Worm (Caenorhabditis elegans) whole organism, L2 larva: ENCODE measurements around the gene C56A3.4.

Experiments
- C34F6.9 ChIP-seq: fragments of 150-350 bp; optimal IDR thresholded peaks from 2 replicates; lab custom pipeline; 2014; ENCODE audit warnings: missing biosample characterization, missing genetic modification characterization
- F13H6.1 ChIP-seq: sonication (generic microtip); optimal IDR thresholded peaks from 2 replicates; lab custom pipeline; 2016; ENCODE audit warnings: missing genetic modification characterization, missing compliant biosample characterization
- R02D3.7 ChIP-seq: fragments of 150-350 bp; optimal IDR thresholded peaks from 2 replicates; lab custom pipeline; 2014; ENCODE audit warnings: missing biosample characterization, missing genetic modification characterization
- Y55F3AM.14 ChIP-seq: fragments of 200-800 bp; sonication (Bioruptor generic); optimal IDR thresholded peaks from 2 replicates; lab custom pipeline; 2018; ENCODE audit warnings: mild to moderate bottlenecking, missing genetic modification characterization, missing compliant biosample characterization
- ZK546.5 ChIP-seq: sonication (generic microtip); optimal IDR thresholded peaks from 2 replicates; lab custom pipeline; 2017; ENCODE audit warnings: missing biosample characterization, missing genetic modification characterization
- alr-1 ChIP-seq: fragments of 150-350 bp; optimal IDR thresholded peaks from 2 replicates; lab custom pipeline; 2014; ENCODE audit warnings: missing biosample characterization, missing genetic modification characterization
- aly-2 ChIP-seq: fragments of 150-350 bp; optimal IDR thresholded peaks from 2 replicates; lab custom pipeline; 2014; ENCODE audit warnings: missing biosample characterization, missing genetic modification characterization
- ama-1 ChIP-seq: fragments of 150-350 bp; optimal IDR thresholded peaks from 2 replicates; lab custom pipeline; 2018; ENCODE audit warnings: inconsistent platforms
- blmp-1 ChIP-seq: sonication (generic microtip); optimal IDR thresholded peaks from 2 replicates; lab custom pipeline; 2017; ENCODE audit warnings: missing genetic modification characterization, mild to moderate bottlenecking, missing compliant biosample characterization, antibody characterized with exemption, moderate library complexity; ENCODE audit not compliant: insufficient read depth
- ceh-16 ChIP-seq: fragments of 150-350 bp; optimal IDR thresholded peaks from 2 replicates; lab custom pipeline; 2014; ENCODE audit warnings: missing biosample characterization, missing genetic modification characterization
- crh-2 ChIP-seq: sonication (generic microtip); optimal IDR thresholded peaks from 2 replicates; lab custom pipeline; 2017; ENCODE audit warnings: missing biosample characterization, missing genetic modification characterization
- egl-27 ChIP-seq: sonication (generic microtip); optimal IDR thresholded peaks from 3 replicates; lab custom pipeline; 2017; ENCODE audit warnings: missing biosample characterization, missing genetic modification reagents, missing genetic modification characterization
- elt-1 ChIP-seq: fragments of 150-350 bp; optimal IDR thresholded peaks from 2 replicates; lab custom pipeline; 2014; ENCODE audit warnings: missing biosample characterization, missing genetic modification characterization
- elt-3 ChIP-seq: sonication (generic microtip); optimal IDR thresholded peaks from 2 replicates; lab custom pipeline; 2017; ENCODE audit warnings: missing biosample characterization, missing genetic modification characterization
- fos-1 ChIP-seq: fragments of 150-350 bp; optimal IDR thresholded peaks from 2 replicates; lab custom pipeline; 2014; ENCODE audit warnings: missing biosample characterization, missing genetic modification characterization
- gmeb-1 ChIP-seq: fragments of 150-350 bp; optimal IDR thresholded peaks from 2 replicates; lab custom pipeline; 2014; ENCODE audit warnings: missing biosample characterization, missing genetic modification characterization
- lin-11 ChIP-seq: fragments of 150-350 bp; sonication (generic microtip); optimal IDR thresholded peaks from 2 replicates; lab custom pipeline; 2014; ENCODE audit warnings: missing biosample characterization, missing genetic modification characterization, inconsistent platforms, mixed read lengths
- lin-13 ChIP-seq: fragments of 150-350 bp; optimal IDR thresholded peaks from 2 replicates; lab custom pipeline; 2014; ENCODE audit warnings: missing biosample characterization, missing genetic modification reagents, missing genetic modification characterization
- lin-39 ChIP-seq: fragments of 150-350 bp; optimal IDR thresholded peaks from 2 replicates; lab custom pipeline; 2014; ENCODE audit warnings: missing biosample characterization, missing genetic modification reagents, missing genetic modification characterization
- lsy-2 ChIP-seq, 2 experiments: fragments of 150-350 bp in 1 of 2; sonication (generic microtip) in 1 of 2; optimal IDR thresholded peaks; 2 replicates each; lab custom pipeline; 2014 to 2017; ENCODE audit warnings: missing biosample characterization in 2 of 2, missing genetic modification characterization in 2 of 2
- mbf-1 ChIP-seq: sonication (generic microtip); optimal IDR thresholded peaks from 2 replicates; lab custom pipeline; 2017; ENCODE audit warnings: missing biosample characterization, missing genetic modification characterization
- mdl-1 ChIP-seq, 2 experiments: fragments of 150-350 bp in 1 of 2; sonication (generic microtip) in 1 of 2; optimal IDR thresholded peaks; 2 replicates each; lab custom pipeline; 2017; ENCODE audit warnings: missing biosample characterization in 2 of 2, missing genetic modification characterization in 2 of 2
- nhr-10 ChIP-seq: sonication (generic microtip); optimal IDR thresholded peaks from 2 replicates; lab custom pipeline; 2017; ENCODE audit warnings: missing biosample characterization, missing genetic modification characterization
- nhr-11 ChIP-seq: fragments of 150-350 bp; optimal IDR thresholded peaks from 2 replicates; lab custom pipeline; 2014; ENCODE audit warnings: missing biosample characterization, missing genetic modification characterization
- nhr-12 ChIP-seq: fragments of 150-350 bp; optimal IDR thresholded peaks from 2 replicates; lab custom pipeline; 2014; ENCODE audit warnings: missing biosample characterization, missing genetic modification characterization
- nhr-129 ChIP-seq: fragments of 150-350 bp; optimal IDR thresholded peaks from 2 replicates; lab custom pipeline; 2014; ENCODE audit warnings: missing biosample characterization, missing genetic modification characterization
- nhr-21 ChIP-seq: fragments of 150-350 bp; optimal IDR thresholded peaks from 2 replicates; lab custom pipeline; 2014; ENCODE audit warnings: missing biosample characterization, missing genetic modification characterization
- nhr-23 ChIP-seq: fragments of 150-350 bp; optimal IDR thresholded peaks from 2 replicates; lab custom pipeline; 2014; ENCODE audit warnings: missing biosample characterization, missing genetic modification reagents, missing genetic modification characterization
- nhr-237 ChIP-seq: fragments of 150-350 bp; optimal IDR thresholded peaks from 2 replicates; lab custom pipeline; 2014; ENCODE audit warnings: missing biosample characterization, missing genetic modification characterization
- nhr-25 ChIP-seq: fragments of 150-350 bp; sonication (generic microtip); optimal IDR thresholded peaks from 3 replicates; lab custom pipeline; 2014; ENCODE audit warnings: missing biosample characterization, missing genetic modification characterization
- nhr-77 ChIP-seq: fragments of 150-350 bp; optimal IDR thresholded peaks from 2 replicates; lab custom pipeline; 2014; ENCODE audit warnings: missing biosample characterization, missing genetic modification characterization
- peb-1 ChIP-seq: fragments of 150-350 bp; optimal IDR thresholded peaks from 2 replicates; lab custom pipeline; 2014; ENCODE audit warnings: missing biosample characterization, missing genetic modification characterization
- skn-1 ChIP-seq: sonication (generic microtip); optimal IDR thresholded peaks from 2 replicates; lab custom pipeline; 2017; ENCODE audit warnings: missing biosample characterization, missing genetic modification characterization
- sma-3 ChIP-seq: sonication (generic microtip); optimal IDR thresholded peaks from 2 replicates; lab custom pipeline; 2016; ENCODE audit warnings: missing genetic modification reagents, missing genetic modification characterization, missing compliant biosample characterization
- sma-9 ChIP-seq, 2 experiments: fragments of 150-350 bp in 1 of 2; sonication (generic microtip) in 1 of 2; optimal IDR thresholded peaks; 2 replicates each; lab custom pipeline; 2014 to 2016; ENCODE audit warnings: missing genetic modification characterization in 2 of 2, mild to moderate bottlenecking in 1 of 2, missing biosample characterization in 1 of 2, missing compliant biosample characterization in 1 of 2, missing genetic modification reagents in 1 of 2, moderate library complexity in 1 of 2
- snpc-4 ChIP-seq: fragments of 150-350 bp; optimal IDR thresholded peaks from 2 replicates; lab custom pipeline; 2014; ENCODE audit warnings: missing biosample characterization, missing genetic modification characterization
- unc-39 ChIP-seq: fragments of 150-350 bp; optimal IDR thresholded peaks from 2 replicates; lab custom pipeline; 2014; ENCODE audit warnings: missing biosample characterization, missing genetic modification characterization
- unc-55 ChIP-seq: fragments of 150-350 bp; sonication (generic microtip); optimal IDR thresholded peaks from 3 replicates; lab custom pipeline; 2014; ENCODE audit warnings: missing biosample characterization, missing genetic modification reagents, missing genetic modification characterization
- unc-62 ChIP-seq: fragments of 150-350 bp; optimal IDR thresholded peaks from 2 replicates; lab custom pipeline; 2014; ENCODE audit warnings: missing biosample characterization, missing genetic modification reagents, missing genetic modification characterization
- zag-1 ChIP-seq: fragments of 150-350 bp; optimal IDR thresholded peaks from 2 replicates; lab custom pipeline; 2014; ENCODE audit warnings: missing biosample characterization, missing genetic modification characterization
- ztf-11 ChIP-seq: sonication (generic microtip); optimal IDR thresholded peaks from 2 replicates; lab custom pipeline; 2017; ENCODE audit warnings: missing biosample characterization, missing genetic modification characterization

Gene C56A3.4

DNA sequence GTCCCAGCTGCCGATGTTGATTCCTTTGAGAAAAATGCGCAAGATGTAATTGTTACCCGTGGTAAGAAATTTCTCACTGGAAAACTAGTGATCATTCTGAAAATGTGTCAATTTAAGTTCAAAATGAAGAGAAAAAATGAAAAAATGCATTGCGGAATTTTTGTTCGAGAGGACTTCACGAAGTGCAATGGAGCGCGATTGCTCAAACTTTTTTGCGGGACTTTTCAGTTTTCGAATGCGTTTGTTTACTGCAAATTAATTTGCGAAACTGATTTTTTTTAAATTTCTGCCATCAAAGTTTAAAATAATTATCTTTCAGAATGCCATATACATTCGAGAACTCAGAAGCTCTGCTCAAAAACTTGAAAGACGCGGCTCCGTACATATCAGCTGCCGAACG is 17.0 kb upstream of the C56A3.4 start, which contains the start of the genes nuaf-1 and bir-2:
TSS of gene nuaf-1 (minus strand) at position 98 of the 400 bp plus-strand sequence.
TSS of gene bir-2 (plus strand) at position 318 of the 400 bp plus-strand sequence.
- TF ChIP-seq nhr-237 (tag; lab: Kevin White, UChicago), result no peak
- TF ChIP-seq gmeb-1 (tag; lab: Kevin White, UChicago), result peak; percentile 74
- TF ChIP-seq F13H6.1, result peak; percentile 31
- TF ChIP-seq lin-13 (GFP tag; lab: Kevin White, UChicago), result peak; percentile 28
- TF ChIP-seq nhr-21 (tag; lab: Kevin White, UChicago), result peak; percentile 11
- peak; percentile 50 for TF ChIP-seq sma-9 (GFP tag; optimal IDR thresholded peaks at IDR 0.05; lab: Kevin White, UChicago)
- no peak for TF ChIP-seq sma-9 (tag; optimal IDR thresholded peaks at IDR 0.05; lab: Kevin White, UChicago)
- TF ChIP-seq nhr-11, result no peak
- TF ChIP-seq lin-11 (tag; lab: Kevin White, UChicago), result no peak
- TF ChIP-seq sma-3, result peak; percentile 42
- peak; percentile 78 for TF ChIP-seq unc-55 (GFP tag; lab: Kevin White, UChicago)
- peak; percentile 42 for TF ChIP-seq fos-1 (tag; lab: Kevin White, UChicago)
- no peak for TF ChIP-seq egl-27 (tag; lab: Kevin White, UChicago)
- TF ChIP-seq lsy-2 (tag; optimal IDR thresholded peaks at IDR 0.05; lab: Kevin White, UChicago), result peak; percentile 10 to 68
- TF ChIP-seq peb-1 (tag; lab: Kevin White, UChicago), result no peak
- peak; percentile 67 for TF ChIP-seq crh-2 (tag; lab: Kevin White, UChicago)
- no peak for TF ChIP-seq mdl-1 (tag; optimal IDR thresholded peaks at IDR 0.05; lab: Kevin White, UChicago)
- TF ChIP-seq nhr-129 (tag; lab: Kevin White, UChicago), result peak; percentile 40
- TF ChIP-seq Y55F3AM.14 (GFP tag; lab: Kevin White, UChicago), result no peak
- peak; percentile 62 for TF ChIP-seq C34F6.9

DNA sequence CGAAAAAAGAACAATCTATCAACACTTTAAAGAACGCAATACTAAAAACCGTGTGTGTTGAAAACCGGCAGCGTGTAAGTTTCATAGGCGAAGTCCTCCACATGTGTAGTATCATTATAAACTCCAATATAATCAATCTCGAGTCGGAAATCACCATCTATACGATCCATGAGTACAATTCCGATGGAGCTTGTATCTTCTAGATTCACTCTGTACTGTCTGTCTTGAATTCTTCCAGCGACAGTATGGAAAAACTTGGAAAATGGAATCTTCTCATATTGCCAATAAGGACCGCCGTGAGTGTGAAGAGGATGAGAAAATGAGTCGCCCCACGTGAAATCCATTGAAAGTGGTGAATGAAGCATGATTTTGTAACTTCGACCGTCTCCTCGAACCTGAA is 15.4 kb upstream of the C56A3.4 start:
- TF ChIP-seq nhr-129 (tag; lab: Kevin White, UChicago), result peak; percentile 1
- TF ChIP-seq mbf-1, result no peak
- no peak for TF ChIP-seq ztf-11 (tag; lab: Kevin White, UChicago)
- TF ChIP-seq nhr-237 (tag; lab: Kevin White, UChicago), result no peak
- no peak for TF ChIP-seq nhr-10
- peak in 1 of 2 experiments; percentile 11 for TF ChIP-seq lsy-2 (tag; optimal IDR thresholded peaks at IDR 0.05; lab: Kevin White, UChicago)
- TF ChIP-seq sma-3, result peak; percentile 25
- TF ChIP-seq lin-11 (tag; lab: Kevin White, UChicago), result no peak
- no peak for TF ChIP-seq C34F6.9
- no peak for TF ChIP-seq unc-62
- no peak for TF ChIP-seq skn-1 (tag; lab: Kevin White, UChicago)
- peak; percentile 30 for TF ChIP-seq Y55F3AM.14 (GFP tag; lab: Kevin White, UChicago)
- no peak for TF ChIP-seq fos-1 (tag; lab: Kevin White, UChicago)
- no peak for TF ChIP-seq ZK546.5 (tag; lab: Kevin White, UChicago)
- no peak for TF ChIP-seq blmp-1
- no peak for TF ChIP-seq unc-39 (tag; lab: Kevin White, UChicago)
- peak; percentile 15 for TF ChIP-seq nhr-21 (tag; lab: Kevin White, UChicago)
- TF ChIP-seq ama-1 (lab: Kevin White, UChicago), result peak; percentile 19

DNA sequence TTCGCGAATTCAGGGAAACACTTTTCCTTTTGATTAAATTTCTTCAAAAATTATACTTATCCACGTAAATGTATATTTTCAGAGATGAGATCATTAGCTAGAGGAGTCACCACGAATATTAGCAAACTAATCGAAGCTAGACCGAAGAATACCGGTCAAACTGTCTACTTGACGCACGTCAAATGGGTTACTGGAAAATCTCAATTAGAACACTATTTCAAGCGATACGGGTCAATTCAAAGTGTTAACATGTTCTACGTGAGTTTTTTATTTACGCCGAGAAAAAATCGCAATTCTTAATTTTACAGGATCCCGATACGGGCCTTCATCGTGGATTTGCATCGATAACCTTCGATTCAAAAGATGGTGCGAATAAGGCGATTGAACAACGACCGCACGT is 14.2 kb upstream of the C56A3.4 start, which contains the start of gene slrp-1:
TSS of gene slrp-1 (plus strand) at position 83 of the 400 bp plus-strand sequence.
- TF ChIP-seq elt-1 (no peak), snpc-4 (no peak), nhr-237 (tag; lab: Kevin White, UChicago) (no peak), zag-1 (tag; lab: Kevin White, UChicago) (no peak), mdl-1 (tag; optimal IDR thresholded peaks at IDR 0.05; lab: Kevin White, UChicago) (no peak), elt-3 (tag; lab: Kevin White, UChicago) (no peak), nhr-129 (tag; lab: Kevin White, UChicago) (no peak), egl-27 (tag; lab: Kevin White, UChicago) (no peak), aly-2 (tag; lab: Kevin White, UChicago) (no peak)
- TF ChIP-seq, all 48 proteins: peak for 0

DNA sequence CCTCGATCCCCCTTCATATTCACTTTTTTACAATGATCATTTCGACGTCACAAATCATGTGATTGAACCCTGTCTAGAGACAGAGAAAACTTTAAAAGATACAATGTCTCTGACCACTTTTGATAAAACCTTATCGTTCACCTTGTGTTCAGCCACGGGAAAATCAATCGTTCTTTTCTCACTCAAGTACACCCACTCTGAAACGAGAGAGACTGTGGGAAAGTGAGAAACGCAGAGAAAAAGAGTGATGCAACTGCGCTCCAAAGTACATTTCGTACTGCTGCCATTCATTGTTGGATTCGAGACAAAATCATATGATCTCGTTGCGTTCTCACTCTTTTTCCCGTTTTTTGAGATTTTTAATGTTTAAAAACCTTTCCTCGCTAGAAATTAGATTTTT is 13.6 kb upstream of the C56A3.4 start:
- peak; percentile 89 for TF ChIP-seq sma-9 (GFP tag; optimal IDR thresholded peaks at IDR 0.05; lab: Kevin White, UChicago)
- TF ChIP-seq sma-9 (tag; optimal IDR thresholded peaks at IDR 0.05; lab: Kevin White, UChicago), result no peak
- peak; percentile 85 for TF ChIP-seq unc-55 (GFP tag; lab: Kevin White, UChicago)
- peak; percentile 96 for TF ChIP-seq nhr-21 (tag; lab: Kevin White, UChicago)
- no peak for TF ChIP-seq Y55F3AM.14 (GFP tag; lab: Kevin White, UChicago)
- TF ChIP-seq mbf-1, result no peak
- TF ChIP-seq ama-1 (lab: Kevin White, UChicago), result peak; percentile 76
- TF ChIP-seq lsy-2 (tag; optimal IDR thresholded peaks at IDR 0.05; lab: Kevin White, UChicago), result peak; percentile 47 to 91
- peak; percentile 68 for TF ChIP-seq lin-13 (GFP tag; lab: Kevin White, UChicago)
- TF ChIP-seq nhr-25 (tag; lab: Kevin White, UChicago), result peak; percentile 94
- TF ChIP-seq nhr-77 (tag; lab: Kevin White, UChicago), result no peak
- peak; percentile 98 for TF ChIP-seq nhr-129 (tag; lab: Kevin White, UChicago)
- TF ChIP-seq ceh-16, result no peak
- TF ChIP-seq lin-39 (tag; lab: Kevin White, UChicago), result no peak
- TF ChIP-seq sma-3, result peak; percentile 95
- peak; percentile 56 for TF ChIP-seq zag-1 (tag; lab: Kevin White, UChicago)
- TF ChIP-seq ZK546.5 (tag; lab: Kevin White, UChicago), result no peak
- TF ChIP-seq nhr-11, result no peak
- no peak for TF ChIP-seq nhr-23
- no peak for TF ChIP-seq elt-1
- TF ChIP-seq fos-1 (tag; lab: Kevin White, UChicago), result peak; percentile 88
- TF ChIP-seq skn-1 (tag; lab: Kevin White, UChicago), result no peak
- peak; percentile 4 for TF ChIP-seq egl-27 (tag; lab: Kevin White, UChicago)
- TF ChIP-seq nhr-10, result no peak
- peak; percentile 83 for TF ChIP-seq snpc-4
- no peak for TF ChIP-seq R02D3.7 (tag; lab: Kevin White, UChicago)
- TF ChIP-seq gmeb-1 (tag; lab: Kevin White, UChicago), result peak; percentile 88
- TF ChIP-seq alr-1 (tag; lab: Kevin White, UChicago), result no peak
- TF ChIP-seq lin-11 (tag; lab: Kevin White, UChicago), result no peak
- TF ChIP-seq blmp-1, result peak; percentile 75
- TF ChIP-seq nhr-12 (tag; lab: Kevin White, UChicago), result no peak
- TF ChIP-seq peb-1 (tag; lab: Kevin White, UChicago), result no peak
